Worm (Caenorhabditis elegans): ENCODE data around the gene C35B8.3.
"Not testable (repeated sequence)": the region's sequence is repeated elsewhere in the genome, so short reads cannot be mapped to it uniquely, and the experiment has no call there.

C35B8.3 gene

ce11 chrX:9203468-9203867 lies 10.3 kb upstream of the C35B8.3 start, which contains the start of gene crb-3:
Gene crb-3 (plus strand): TSS chrX:9203768.
- TF ChIP-seq nhr-21 (tag; optimal IDR thresholded peaks at IDR 0.05); lin-13 (GFP tag; optimal IDR thresholded peaks at IDR 0.05); lsy-2 (tag; optimal IDR thresholded peaks at IDR 0.05): not testable (repeated sequence)

ce11 chrX:9204986-9205385 lies 8.7 kb upstream of the C35B8.3 start:
- no peak for TF ChIP-seq lin-11 (tag; optimal IDR thresholded peaks at IDR 0.05)
- TF ChIP-seq peb-1 (tag; optimal IDR thresholded peaks at IDR 0.05): no peak
- TF ChIP-seq lsy-2 (tag; optimal IDR thresholded peaks at IDR 0.05): no peak
- no peak for TF ChIP-seq nhr-21 (tag; optimal IDR thresholded peaks at IDR 0.05)

- TF ChIP-seq gmeb-1 (tag; optimal IDR thresholded peaks at IDR 0.05): no peak
- no peak for TF ChIP-seq unc-62 (GFP tag; optimal IDR thresholded peaks at IDR 0.05)
- no peak for TF ChIP-seq nhr-21 (tag; optimal IDR thresholded peaks at IDR 0.05)
- no peak for TF ChIP-seq nhr-10 (tag; optimal IDR thresholded peaks at IDR 0.05)
- TF ChIP-seq alr-1 (tag; optimal IDR thresholded peaks at IDR 0.05): no peak
- no peak for TF ChIP-seq sem-4 (tag; optimal IDR thresholded peaks at IDR 0.05)
- no peak for TF ChIP-seq lin-11 (tag; optimal IDR thresholded peaks at IDR 0.05)
- TF ChIP-seq ztf-1 (GFP tag; conservative IDR thresholded peaks at IDR 0.05): no peak
- no peak for TF ChIP-seq mab-5 (tag; optimal IDR thresholded peaks at IDR 0.05)
- no peak for TF ChIP-seq C34F6.9 (tag; optimal IDR thresholded peaks at IDR 0.05)
- TF ChIP-seq aly-2 (tag; optimal IDR thresholded peaks at IDR 0.05): no peak
- no peak for TF ChIP-seq dmd-4 (tag; optimal IDR thresholded peaks at IDR 0.05)
- TF ChIP-seq skn-1 (tag; optimal IDR thresholded peaks at IDR 0.05): no peak
Observed at ce11 chrX:9206731-9207130, 7.0 kb upstream of the C35B8.3 start.

ce11 chrX:9208492-9208891 lies 5.2 kb upstream of the C35B8.3 start:
- no peak for TF ChIP-seq blmp-1 (tag; optimal IDR thresholded peaks at IDR 0.05; ENCODE audit: insufficient read depth)
- no peak for TF ChIP-seq nhr-237 (tag; optimal IDR thresholded peaks at IDR 0.05)
- peak; percentile 74 for TF ChIP-seq fos-1 (tag; optimal IDR thresholded peaks at IDR 0.05)

- no peak for TF ChIP-seq elt-1 (tag; optimal IDR thresholded peaks at IDR 0.05)
- TF ChIP-seq unc-55 (GFP tag; optimal IDR thresholded peaks at IDR 0.05): no peak
- TF ChIP-seq ztf-1 (GFP tag; conservative IDR thresholded peaks at IDR 0.05): no peak
- TF ChIP-seq ZK546.5 (tag; optimal IDR thresholded peaks at IDR 0.05): no peak
- TF ChIP-seq nhr-129 (tag; optimal IDR thresholded peaks at IDR 0.05): no peak
Observed at ce11 chrX:9208933-9209332, 4.8 kb upstream of the C35B8.3 start.

- TF ChIP-seq Y55F3AM.14 (GFP tag; optimal IDR thresholded peaks at IDR 0.05) (no peak), gmeb-1 (tag; optimal IDR thresholded peaks at IDR 0.05) (peak; percentile 23), egl-27 (tag; optimal IDR thresholded peaks at IDR 0.05) (no peak), dmd-4 (tag; optimal IDR thresholded peaks at IDR 0.05) (no peak), aly-2 (tag; optimal IDR thresholded peaks at IDR 0.05) (no peak), F13H6.1 (tag; optimal IDR thresholded peaks at IDR 0.05) (peak; percentile 31), unc-39 (tag; optimal IDR thresholded peaks at IDR 0.05) (no peak), unc-62 (GFP tag; optimal IDR thresholded peaks at IDR 0.05) (no peak), fos-1 (tag; optimal IDR thresholded peaks at IDR 0.05) (peak; percentile 63), skn-1 (tag; optimal IDR thresholded peaks at IDR 0.05) (no peak), nhr-12 (tag; optimal IDR thresholded peaks at IDR 0.05) (no peak), sma-9 (GFP tag; optimal IDR thresholded peaks at IDR 0.05) (peak; percentile 26), sma-9 (tag; optimal IDR thresholded peaks at IDR 0.05) (no peak), lin-39 (tag; optimal IDR thresholded peaks at IDR 0.05) (no peak), ceh-16 (tag; optimal IDR thresholded peaks at IDR 0.05) (no peak)
Observed at ce11 chrX:9210086-9210485, 3.6 kb upstream of the C35B8.3 start.

ce11 chrX:9212675-9213074 lies 1.0 kb upstream of the C35B8.3 start:
- TF ChIP-seq crh-2 (tag; optimal IDR thresholded peaks at IDR 0.05) (peak; percentile 64), sma-9 (GFP tag; optimal IDR thresholded peaks at IDR 0.05) (peak; percentile 38), sma-9 (tag; optimal IDR thresholded peaks at IDR 0.05) (no peak), nhr-25 (tag; optimal IDR thresholded peaks at IDR 0.05) (no peak), fos-1 (tag; optimal IDR thresholded peaks at IDR 0.05) (peak; percentile 91)

Measured in whole organism, L2 larva.